Fruit fly (Drosophila melanogaster): Measurements from ENCODE around the gene Atpalpha.

dm6 chr3R:21006967-21007366 lies 58.5 kb downstream of the Atpalpha start, which contains the start of gene Alp5:
- no peak for TF ChIP-seq fd59A (GFP tag; optimal IDR thresholded peaks at IDR 0.05)
- no peak for TF ChIP-seq esn (GFP tag; optimal IDR thresholded peaks at IDR 0.05)
- no peak for TF ChIP-seq CG34406 (GFP tag; optimal IDR thresholded peaks at IDR 0.05)
- TF ChIP-seq CG6854 (GFP tag; optimal IDR thresholded peaks at IDR 0.05) = no peak
- no peak for TF ChIP-seq CG10669 (GFP tag; optimal IDR thresholded peaks at IDR 0.05)
- no peak for TF ChIP-seq pdm3 (GFP tag; optimal IDR thresholded peaks at IDR 0.05)
- no peak for TF ChIP-seq Hr38 (GFP tag; optimal IDR thresholded peaks at IDR 0.05)
- no peak for TF ChIP-seq eg (GFP tag; IDR thresholded peaks at IDR 0.05)
- no peak for TF ChIP-seq svp (GFP tag)
- TF ChIP-seq CG8319 (GFP tag; optimal IDR thresholded peaks at IDR 0.05) = no peak
- no peak for TF ChIP-seq CG32006 (GFP tag; optimal IDR thresholded peaks at IDR 0.05)
